Worm (Caenorhabditis elegans) whole organism, L4 larva: ENCODE data around the gene nspc-7.

Experiments used
- D1046.2 ChIP-seq: fragments of 200-800 bp; sonication (Bioruptor generic); IDR thresholded peaks from 2 replicates; pipeline ENCODE4 v1.3.6; 2022; ENCODE audit warnings: missing genetic modification characterization, missing compliant biosample characterization
- F10B5.3 ChIP-seq: sonication (generic microtip); optimal IDR thresholded peaks from 2 replicates; lab custom pipeline; 2016; ENCODE audit warnings: mild to moderate bottlenecking, missing genetic modification characterization, missing compliant biosample characterization
- F44E2.7 ChIP-seq: fragments of 200-800 bp; sonication (Bioruptor generic); IDR thresholded peaks from 2 replicates; pipeline ENCODE4 v2.1.2; 2022; ENCODE audit warnings: missing genetic modification characterization, missing compliant biosample characterization
- T26A8.4 ChIP-seq: fragments of 200-800 bp; sonication (Bioruptor generic); IDR thresholded peaks from 2 replicates; pipeline ENCODE4 v1.3.6; 2022; ENCODE audit warnings: missing genetic modification characterization, missing compliant biosample characterization
- Y5F2A.4 ChIP-seq: fragments of 200-800 bp; sonication (Bioruptor generic); optimal IDR thresholded peaks from 2 replicates; lab custom pipeline; 2018; ENCODE audit warnings: mild to moderate bottlenecking, missing genetic modification characterization, missing compliant biosample characterization
- Y75B8A.6 ChIP-seq: fragments of 200-800 bp; sonication (Bioruptor generic); IDR thresholded peaks from 2 replicates; pipeline ENCODE4 v1.3.6; 2022; ENCODE audit warnings: missing genetic modification reagents, missing genetic modification characterization, missing compliant biosample characterization
- ZK337.2 ChIP-seq: fragments of 200-800 bp; sonication (Bioruptor generic); IDR thresholded peaks from 2 replicates; pipeline ENCODE4 v1.3.6; 2022; ENCODE audit warnings: missing genetic modification reagents, missing genetic modification characterization, missing compliant biosample characterization
- aha-1 ChIP-seq: fragments of 150-350 bp; peaks from one replicate; lab custom pipeline; 2014; ENCODE audit warnings: missing biosample characterization, missing genetic modification characterization
- aly-2 ChIP-seq: sonication (generic microtip); optimal IDR thresholded peaks from 2 replicates; lab custom pipeline; 2018; ENCODE audit warnings: missing biosample characterization, missing genetic modification characterization
- ceh-32 ChIP-seq: sonication (generic microtip); optimal IDR thresholded peaks from 2 replicates; lab custom pipeline; 2016; ENCODE audit warnings: mild to moderate bottlenecking, missing genetic modification characterization, missing compliant biosample characterization; ENCODE audit not compliant: poor library complexity
- ceh-82 ChIP-seq: sonication (generic microtip); optimal IDR thresholded peaks from 2 replicates; lab custom pipeline; 2017; ENCODE audit warnings: missing biosample characterization, missing genetic modification characterization
- ces-1 ChIP-seq: fragments of 150-350 bp; sonication (generic microtip); optimal IDR thresholded peaks from 4 replicates; lab custom pipeline; 2014; ENCODE audit warnings: missing biosample characterization, missing genetic modification reagents, missing genetic modification characterization
- daf-19 ChIP-seq: fragments of 200-800 bp; sonication (Bioruptor generic); conservative IDR thresholded peaks from 2 replicates; pipeline ENCODE4 v1.3.6; 2022; ENCODE audit warnings: missing genetic modification characterization, missing compliant biosample characterization
- daf-8 ChIP-seq: fragments of 200-800 bp; sonication (Bioruptor generic); IDR thresholded peaks from 2 replicates; pipeline ENCODE4 v1.3.6; 2022; ENCODE audit warnings: missing genetic modification characterization, missing compliant biosample characterization
- dmd-6 ChIP-seq: fragments of 200-800 bp; sonication (Bioruptor generic); IDR thresholded peaks from 2 replicates; pipeline ENCODE4 v1.3.6; 2022; ENCODE audit warnings: missing genetic modification reagents, missing genetic modification characterization, missing compliant biosample characterization
- dmd-8 ChIP-seq: fragments of 200-800 bp; sonication (Bioruptor generic); IDR thresholded peaks from 2 replicates; pipeline ENCODE4 v1.3.6; 2022; ENCODE audit warnings: missing genetic modification characterization, missing compliant biosample characterization
- dmd-9 ChIP-seq: fragments of 200-800 bp; sonication (Bioruptor generic); IDR thresholded peaks from 2 replicates; pipeline ENCODE4 v1.3.6; 2022; ENCODE audit warnings: missing genetic modification reagents, missing genetic modification characterization, missing compliant biosample characterization
- duxl-1 ChIP-seq: sonication (generic microtip); optimal IDR thresholded peaks from 2 replicates; lab custom pipeline; 2016; ENCODE audit warnings: mild to moderate bottlenecking, missing genetic modification characterization, moderate library complexity, missing compliant biosample characterization; ENCODE audit not compliant: poor library complexity
- dve-1 ChIP-seq: sonication (generic microtip); optimal IDR thresholded peaks from 2 replicates; lab custom pipeline; 2017; ENCODE audit warnings: antibody characterized with exemption, mild to moderate bottlenecking, missing genetic modification characterization, missing compliant biosample characterization; ENCODE audit not compliant: insufficient read depth
- egl-27 ChIP-seq: sonication (generic microtip); optimal IDR thresholded peaks from 3 replicates; lab custom pipeline; 2017; ENCODE audit warnings: missing biosample characterization, missing genetic modification reagents, missing genetic modification characterization
- egl-43 ChIP-seq: fragments of 200-800 bp; sonication (Bioruptor generic); IDR thresholded peaks from 2 replicates; pipeline ENCODE4 v1.3.6; 2022; ENCODE audit warnings: missing genetic modification reagents, missing genetic modification characterization, missing compliant biosample characterization
- fkh-10 ChIP-seq: fragments of 150-350 bp; optimal IDR thresholded peaks from 2 replicates; lab custom pipeline; 2014; ENCODE audit warnings: missing biosample characterization, missing genetic modification reagents, missing genetic modification characterization
- gei-8 ChIP-seq: fragments of 200-800 bp; sonication (Bioruptor generic); optimal IDR thresholded peaks from 2 replicates; lab custom pipeline; 2018; ENCODE audit warnings: mild to moderate bottlenecking, missing genetic modification characterization, missing compliant biosample characterization
- hif-1 ChIP-seq, 2 experiments: sonication (generic microtip); optimal IDR thresholded peaks; 2 replicates each; lab custom pipeline; 2016 to 2017; ENCODE audit warnings: missing compliant biosample characterization in 2 of 2, missing genetic modification characterization in 2 of 2, missing genetic modification reagents in 2 of 2, missing genotype in 2 of 2, mild to moderate bottlenecking in 1 of 2
- hlh-11 ChIP-seq: fragments of 200-800 bp; sonication (Bioruptor generic); optimal IDR thresholded peaks from 2 replicates; lab custom pipeline; 2018; ENCODE audit warnings: mild to moderate bottlenecking, missing genetic modification characterization, missing compliant biosample characterization
- hlh-30 ChIP-seq: sonication (generic microtip); optimal IDR thresholded peaks from 2 replicates; lab custom pipeline; 2017; ENCODE audit warnings: antibody characterized with exemption, mild to moderate bottlenecking, missing genetic modification characterization, missing compliant biosample characterization; ENCODE audit not compliant: insufficient read depth
- hmg-1.1 ChIP-seq: fragments of 200-800 bp; sonication (Bioruptor generic); IDR thresholded peaks from 2 replicates; pipeline ENCODE4 v1.3.6; 2022; ENCODE audit warnings: missing genetic modification reagents, missing genetic modification characterization, missing compliant biosample characterization
- jun-1 ChIP-seq: fragments of 150-350 bp; optimal IDR thresholded peaks from 2 replicates; lab custom pipeline; 2014; ENCODE audit warnings: missing biosample characterization, missing genetic modification reagents, missing genetic modification characterization
- lim-7 ChIP-seq: fragments of 200-800 bp; sonication (Bioruptor generic); IDR thresholded peaks from 2 replicates; pipeline ENCODE4 v1.3.6; 2022; ENCODE audit warnings: missing genetic modification characterization, missing compliant biosample characterization
- lin-29 ChIP-seq: fragments of 200-800 bp; sonication (Bioruptor generic); IDR thresholded peaks from 2 replicates; pipeline ENCODE4 v1.3.6; 2022; ENCODE audit warnings: missing genetic modification reagents, missing genetic modification characterization, missing compliant biosample characterization
- mes-2 ChIP-seq: sonication (generic microtip); optimal IDR thresholded peaks from 2 replicates; lab custom pipeline; 2016; ENCODE audit warnings: missing genotype, mild to moderate bottlenecking, missing genetic modification characterization, missing compliant biosample characterization; ENCODE audit not compliant: poor library complexity, severe bottlenecking
- mxl-3 ChIP-seq: fragments of 200-800 bp; sonication (Bioruptor generic); optimal IDR thresholded peaks from 2 replicates; lab custom pipeline; 2018; ENCODE audit warnings: mild to moderate bottlenecking, missing genetic modification characterization, missing compliant biosample characterization
- nhr-42 ChIP-seq: fragments of 200-800 bp; sonication (Bioruptor generic); IDR thresholded peaks from 2 replicates; pipeline ENCODE4 v1.3.6; 2022; ENCODE audit warnings: missing genetic modification characterization, missing compliant biosample characterization
- nhr-76 ChIP-seq: fragments of 150-350 bp; optimal IDR thresholded peaks from 2 replicates; lab custom pipeline; 2014; ENCODE audit warnings: missing biosample characterization, missing genetic modification characterization
- nhr-77 ChIP-seq: fragments of 150-350 bp; optimal IDR thresholded peaks from 2 replicates; lab custom pipeline; 2014; ENCODE audit warnings: missing biosample characterization, missing genetic modification characterization
- php-3 ChIP-seq: fragments of 200-800 bp; sonication (Bioruptor generic); IDR thresholded peaks from 2 replicates; pipeline ENCODE4 v1.3.6; 2022; ENCODE audit warnings: missing genetic modification reagents, missing genetic modification characterization, missing compliant biosample characterization
- sdz-12 ChIP-seq: fragments of 200-800 bp; sonication (Bioruptor generic); optimal IDR thresholded peaks from 2 replicates; lab custom pipeline; 2018; ENCODE audit warnings: mild to moderate bottlenecking, missing genetic modification characterization, missing compliant biosample characterization
- snpc-1.2 ChIP-seq: fragments of 200-800 bp; sonication (Bioruptor generic); IDR thresholded peaks from 2 replicates; pipeline ENCODE4 v1.3.6; 2022; ENCODE audit warnings: missing genetic modification reagents, missing genetic modification characterization, missing compliant biosample characterization
- spr-3 ChIP-seq: fragments of 200-800 bp; sonication (Bioruptor generic); optimal IDR thresholded peaks from 2 replicates; lab custom pipeline; 2018; ENCODE audit warnings: mild to moderate bottlenecking, missing genetic modification characterization, missing compliant biosample characterization
- tag-97 ChIP-seq: fragments of 200-800 bp; sonication (Bioruptor generic); IDR thresholded peaks from 2 replicates; pipeline ENCODE4 v1.3.6; 2022; ENCODE audit warnings: missing genetic modification characterization, missing compliant biosample characterization
- tra-1 ChIP-seq: fragments of 200-800 bp; sonication (Bioruptor generic); IDR thresholded peaks from 2 replicates; pipeline ENCODE4 v1.3.6; 2022; ENCODE audit warnings: missing genetic modification reagents, missing genetic modification characterization, missing compliant biosample characterization
- unc-130 ChIP-seq: sonication (generic microtip); optimal IDR thresholded peaks from 2 replicates; lab custom pipeline; 2016; ENCODE audit warnings: missing genetic modification reagents, missing genetic modification characterization, missing compliant biosample characterization
- unc-62 ChIP-seq, 3 experiments: fragments of 150-350 bp in 1 of 3; sonication (generic microtip); optimal IDR thresholded peaks in 2 of 3; peaks in 1 of 3; 1 replicate in 1 of 3; 2 replicates in 2 of 3; lab custom pipeline; 2014 to 2017; ENCODE audit warnings: missing biosample characterization in 3 of 3, missing genetic modification characterization in 3 of 3, missing genetic modification reagents in 3 of 3, missing genotype in 1 of 3
- zfp-2 ChIP-seq: sonication (generic microtip); optimal IDR thresholded peaks from 2 replicates; lab custom pipeline; 2016; ENCODE audit warnings: mild to moderate bottlenecking, missing genetic modification characterization, missing compliant biosample characterization
- ztf-11 ChIP-seq: fragments of 150-350 bp; optimal IDR thresholded peaks from 2 replicates; lab custom pipeline; 2014; ENCODE audit warnings: missing biosample characterization, missing genetic modification characterization

The nspc-7 gene

DNA sequence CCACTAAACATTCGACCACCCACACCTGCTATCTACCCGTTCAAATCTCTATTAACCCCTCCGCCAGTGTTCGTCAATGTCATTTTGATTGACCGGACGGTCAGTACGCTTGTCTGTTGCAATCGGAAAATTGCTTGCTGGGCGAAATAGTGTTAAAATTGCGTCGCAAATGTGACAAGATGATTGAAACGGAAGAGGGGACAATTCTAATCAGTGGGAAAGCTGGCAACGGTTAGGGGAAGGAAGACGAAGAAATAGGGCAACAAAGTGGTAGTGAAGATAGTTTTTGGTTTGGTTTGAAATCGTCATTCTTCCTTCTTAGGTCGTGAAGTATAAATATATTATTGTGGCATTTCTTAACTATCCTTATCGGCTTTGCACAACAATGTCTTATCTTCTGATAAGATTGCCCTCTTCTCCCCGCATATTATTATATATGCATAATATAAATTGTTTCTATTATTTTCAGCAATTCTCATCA is 26.8 kb downstream of the nspc-7 start (continued):
- no peak for TF ChIP-seq snpc-1.2
- TF ChIP-seq daf-8 (GFP tag; lab: Robert Waterston, UW): no peak
- TF ChIP-seq Y5F2A.4: no peak
- TF ChIP-seq unc-130: no peak
- TF ChIP-seq aly-2: no peak
- TF ChIP-seq hlh-11: peak; percentile 54
- TF ChIP-seq fkh-10 (GFP tag; lab: Kevin White, UChicago): no peak
- no peak for TF ChIP-seq ceh-32 (tag; lab: Kevin White, UChicago)
- TF ChIP-seq ZK337.2 (GFP tag; lab: Robert Waterston, UW): no peak
- TF ChIP-seq F10B5.3 (tag; lab: Kevin White, UChicago): no peak
- peak; percentile 80 for TF ChIP-seq tra-1 (GFP tag; lab: Robert Waterston, UW)
- no peak for TF ChIP-seq lim-7 (GFP tag; lab: Robert Waterston, UW)
- no peak for TF ChIP-seq duxl-1 (tag; lab: Kevin White, UChicago)
- peak; percentile 18 for TF ChIP-seq nhr-77 (tag; lab: Kevin White, UChicago)
- TF ChIP-seq spr-3 (GFP tag; lab: Kevin White, UChicago): no peak
- 0 out of 2 replicates have a peak, but pooled peaks have one; percentile 17 for TF ChIP-seq php-3 (GFP tag; lab: Robert Waterston, UW)
- TF ChIP-seq ztf-11 (tag; lab: Kevin White, UChicago): no peak
- TF ChIP-seq zfp-2 (tag; lab: Kevin White, UChicago): no peak
- TF ChIP-seq dmd-6 (GFP tag; lab: Robert Waterston, UW): peak; percentile 70
- TF ChIP-seq nhr-76 (tag; lab: Kevin White, UChicago): no peak
- TF ChIP-seq lin-29: no peak
- peak; percentile 34 for TF ChIP-seq dve-1 (tag; lab: Kevin White, UChicago)
- TF ChIP-seq dmd-9: no peak
- peak; percentile 51 for TF ChIP-seq mxl-3
- no peak for TF ChIP-seq ceh-82 (tag; lab: Kevin White, UChicago)
- no peak for TF ChIP-seq ces-1 (GFP tag; lab: Kevin White, UChicago)
- no peak for TF ChIP-seq egl-27 (tag; lab: Kevin White, UChicago)
- TF ChIP-seq D1046.2 (GFP tag; lab: Robert Waterston, UW): no peak
- no peak for TF ChIP-seq jun-1
- TF ChIP-seq gei-8 (GFP tag; lab: Kevin White, UChicago): no peak
- TF ChIP-seq, all 104 proteins: peak for 12

DNA sequence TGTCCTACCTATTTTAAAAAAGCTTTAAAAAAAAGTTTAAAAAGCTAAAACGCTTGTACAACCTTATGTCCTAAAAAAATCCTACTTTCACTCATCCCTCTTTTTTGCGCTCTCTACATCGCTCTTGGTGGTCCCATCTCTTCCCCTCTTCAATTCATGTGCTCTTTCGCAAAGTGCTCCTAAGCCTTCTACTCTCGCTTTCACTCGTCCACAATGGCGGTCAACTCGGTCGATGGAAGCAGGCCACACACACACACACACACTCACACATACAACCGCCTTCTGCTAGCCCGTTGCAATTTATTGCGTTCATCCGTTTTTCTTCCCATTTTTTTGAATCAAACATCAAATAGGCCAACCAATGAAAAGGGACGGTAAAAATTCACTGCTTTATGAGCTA is 27.5 kb downstream of the nspc-7 start:
- TF ChIP-seq hif-1 (tag; optimal IDR thresholded peaks at IDR 0.05; lab: Kevin White, UChicago): no peak
- no peak for TF ChIP-seq T26A8.4
- TF ChIP-seq aha-1 (tag; lab: Kevin White, UChicago): peak; percentile 79
- TF ChIP-seq F44E2.7: no peak
- peak; percentile 47 for TF ChIP-seq mes-2 (tag; lab: Kevin White, UChicago)
- TF ChIP-seq mxl-3: no peak
- no peak for TF ChIP-seq sdz-12 (GFP tag; lab: Kevin White, UChicago)
- peak; percentile 54; the same call in 1 of the 2 replicates for TF ChIP-seq hmg-1.1 (GFP tag; lab: Robert Waterston, UW)
- no peak for TF ChIP-seq Y75B8A.6 (GFP tag; lab: Robert Waterston, UW)
- TF ChIP-seq hlh-30 (tag; lab: Kevin White, UChicago): no peak
- TF ChIP-seq lin-29: no peak
- TF ChIP-seq lim-7 (GFP tag; lab: Robert Waterston, UW): no peak
- TF ChIP-seq daf-19 (GFP tag; lab: Robert Waterston, UW): no peak
- no peak for TF ChIP-seq nhr-42 (GFP tag; lab: Robert Waterston, UW)
- TF ChIP-seq dmd-8 (GFP tag; lab: Robert Waterston, UW): no peak
- TF ChIP-seq tag-97: no peak
- no peak for TF ChIP-seq unc-62 (GFP tag; optimal IDR thresholded peaks at IDR 0.05 in 1 of 2; lab: Kevin White, UChicago)
- TF ChIP-seq unc-62 (tag; optimal IDR thresholded peaks at IDR 0.05; lab: Kevin White, UChicago): no peak
- 0 out of 2 replicates have a peak, but pooled peaks have one; percentile 46 for TF ChIP-seq egl-43 (GFP tag; lab: Robert Waterston, UW)
- no peak for TF ChIP-seq jun-1
- TF ChIP-seq, all 104 proteins: peak for 4
